Worm (Caenorhabditis elegans): ENCODE results near the gene zip-11.

ce11 chrIV:3294553-3295185 lies 16.4 kb upstream of the zip-11 start, which contains the start of gene W08E12.7:
- no peak for TF ChIP-seq med-1 (GFP tag; optimal IDR thresholded peaks at IDR 0.05; ENCODE audit: insufficient read depth)
- TF ChIP-seq cog-1 (tag; optimal IDR thresholded peaks at IDR 0.05): peak; percentile 91
- TF ChIP-seq ztf-23 (GFP tag; IDR thresholded peaks at IDR 0.05): peak; percentile 67
- peak; percentile 77 for TF ChIP-seq flt-1 (GFP tag; IDR thresholded peaks at IDR 0.05)
- no peak for TF ChIP-seq tab-1 (GFP tag; IDR thresholded peaks at IDR 0.05)
- TF ChIP-seq ztf-29 (GFP tag; IDR thresholded peaks at IDR 0.05): no peak
- TF ChIP-seq ref-1 (GFP tag; conservative IDR thresholded peaks at IDR 0.05): no peak
- TF ChIP-seq klf-2 (GFP tag; conservative IDR thresholded peaks at IDR 0.05): peak; percentile 60; the same call in 1 of the 2 replicates

All from whole organism, midembryonic.